Worm (Caenorhabditis elegans): ENCODE data around the gene perm-3.

The perm-3 gene

ce11 chrIV:5400609-5401008 lies 6.0 kb upstream of the perm-3 start, which contains the start of gene ZK616.1:
Gene ZK616.1 (plus strand): TSS chrIV:5400909.
- no peak for TF ChIP-seq unc-30 (tag; optimal IDR thresholded peaks at IDR 0.05)
- no peak for TF ChIP-seq grh-1 (GFP tag; IDR thresholded peaks at IDR 0.05)
- TF ChIP-seq sup-37 (GFP tag; optimal IDR thresholded peaks at IDR 0.05) = no peak
- TF ChIP-seq efl-1 (optimal IDR thresholded peaks at IDR 0.05) = no peak
- TF ChIP-seq efl-1 (GFP tag; optimal IDR thresholded peaks at IDR 0.05 in 1 of 2) = no peak
- TF ChIP-seq pax-3 (tag; optimal IDR thresholded peaks at IDR 0.05) = no peak
- no peak for TF ChIP-seq unc-130 (tag; optimal IDR thresholded peaks at IDR 0.05)
- TF ChIP-seq snu-23 (GFP tag; optimal IDR thresholded peaks at IDR 0.05) = no peak
- no peak for TF ChIP-seq hlh-4 (tag; optimal IDR thresholded peaks at IDR 0.05)
- no peak for TF ChIP-seq nhr-19 (GFP tag; conservative IDR thresholded peaks at IDR 0.05)
- TF ChIP-seq hlh-17 (GFP tag; optimal IDR thresholded peaks at IDR 0.05; ENCODE audit: borderline replicate concordance) = no peak
- TF ChIP-seq efl-3 (GFP tag; optimal IDR thresholded peaks at IDR 0.05) = no peak
- TF ChIP-seq fos-1 (tag; optimal IDR thresholded peaks at IDR 0.05) = no peak
- no peak for TF ChIP-seq ceh-63 (GFP tag; optimal IDR thresholded peaks at IDR 0.05)
- no peak for TF ChIP-seq fkh-8 (tag; optimal IDR thresholded peaks at IDR 0.05)
- TF ChIP-seq mep-1 (tag; optimal IDR thresholded peaks at IDR 0.05) = no peak

ce11 chrIV:5397539-5397938 lies 2.9 kb upstream of the perm-3 start, which contains the start of gene ZK616.2:
Gene ZK616.2 (plus strand): TSS chrIV:5397839.
- TF ChIP-seq vab-15 (tag; optimal IDR thresholded peaks at IDR 0.05) = no peak

- no peak for TF ChIP-seq dsc-1 (tag; optimal IDR thresholded peaks at IDR 0.05)
- TF ChIP-seq ceh-8 (GFP tag; optimal IDR thresholded peaks at IDR 0.05) = no peak
- no peak for TF ChIP-seq unc-86 (tag; optimal IDR thresholded peaks at IDR 0.05)
- no peak for TF ChIP-seq zag-1 (tag; optimal IDR thresholded peaks at IDR 0.05)
- no peak for TF ChIP-seq lin-14 (GFP tag; optimal IDR thresholded peaks at IDR 0.05)
- TF ChIP-seq sup-37 (GFP tag; optimal IDR thresholded peaks at IDR 0.05) = no peak
- no peak for TF ChIP-seq swsn-7 (tag; optimal IDR thresholded peaks at IDR 0.05)
- TF ChIP-seq nhr-11 (tag; optimal IDR thresholded peaks at IDR 0.05) = no peak
- no peak for TF ChIP-seq fkh-4 (tag; optimal IDR thresholded peaks at IDR 0.05; ENCODE audit: borderline replicate concordance)
- TF ChIP-seq tbx-2 (tag; optimal IDR thresholded peaks at IDR 0.05) = no peak
- TF ChIP-seq ceh-88 (GFP tag; IDR thresholded peaks at IDR 0.05) = no peak
- TF ChIP-seq elt-2 (tag; optimal IDR thresholded peaks at IDR 0.05) = no peak
- no peak for TF ChIP-seq ama-1 (optimal IDR thresholded peaks at IDR 0.05)
- no peak for TF ChIP-seq nhr-77 (tag; optimal IDR thresholded peaks at IDR 0.05)
- TF ChIP-seq nhr-19 (GFP tag; conservative IDR thresholded peaks at IDR 0.05) = no peak
Observed at ce11 chrIV:5396769-5397168, 2.2 kb upstream of the perm-3 start, which contains the start of gene ZK616.3. Gene ZK616.3 (plus strand): TSS chrIV:5397069.

- TF ChIP-seq lin-35 (GFP tag; optimal IDR thresholded peaks at IDR 0.05) (peak in 1 of 2 experiments; percentile 43), nhr-71 (tag; optimal IDR thresholded peaks at IDR 0.05) (peak; percentile 18), elt-2 (tag; optimal IDR thresholded peaks at IDR 0.05) (peak; percentile 54), vab-15 (tag; optimal IDR thresholded peaks at IDR 0.05) (no peak), ceh-63 (GFP tag; optimal IDR thresholded peaks at IDR 0.05) (no peak)
Observed at ce11 chrIV:5393566-5393965, 1.0 kb downstream of the perm-3 start.

- no peak for TF ChIP-seq unc-98 (GFP tag; IDR thresholded peaks at IDR 0.05)
- no peak for TF ChIP-seq C34B4.2 (tag; optimal IDR thresholded peaks at IDR 0.05)
- TF ChIP-seq mab-9 (GFP tag; IDR thresholded peaks at IDR 0.05) = no peak
- TF ChIP-seq fkh-8 (tag; optimal IDR thresholded peaks at IDR 0.05) = no peak
- TF ChIP-seq nhr-90 (tag; optimal IDR thresholded peaks at IDR 0.05; ENCODE audit: poor library complexity) = no peak
- no peak for TF ChIP-seq elt-2 (tag; optimal IDR thresholded peaks at IDR 0.05)
- no peak for TF ChIP-seq nhr-19 (GFP tag; conservative IDR thresholded peaks at IDR 0.05)
- TF ChIP-seq xbp-1 (tag; optimal IDR thresholded peaks at IDR 0.05) = no peak
- TF ChIP-seq pag-3 (tag; optimal IDR thresholded peaks at IDR 0.05; ENCODE audit: borderline replicate concordance, insufficient read depth) = no peak
- no peak for TF ChIP-seq ztf-11 (tag; optimal IDR thresholded peaks at IDR 0.05)
- TF ChIP-seq nhr-71 (tag; optimal IDR thresholded peaks at IDR 0.05) = no peak
- TF ChIP-seq nhr-77 (tag; optimal IDR thresholded peaks at IDR 0.05) = no peak
- TF ChIP-seq unc-62 (GFP tag; optimal IDR thresholded peaks at IDR 0.05) = no peak
Observed at ce11 chrIV:5391507-5392057, 3.0 kb downstream of the perm-3 start, which contains the start of the genes htp-1 and ZK616.5. Gene htp-1 (minus strand): TSS chrIV:5391557. Gene ZK616.5 (plus strand): TSS chrIV:5391929.

Measured in whole organism, L1 larva.